Worm (Caenorhabditis elegans) whole organism, L4 larva: ENCODE results near the gene dif-1.

ENCODE experiments used
- F10B5.3 ChIP-seq: sonication (generic microtip); optimal IDR thresholded peaks from 2 replicates; lab custom pipeline; 2016; ENCODE audit warnings: mild to moderate bottlenecking, missing genetic modification characterization, missing compliant biosample characterization
- F26F4.8 ChIP-seq: fragments of 200-800 bp; sonication (Bioruptor generic); conservative IDR thresholded peaks from 2 replicates; pipeline ENCODE4 v1.3.6; 2022; ENCODE audit warnings: missing genetic modification characterization, missing compliant biosample characterization
- F37D6.2 ChIP-seq: sonication (generic microtip); optimal IDR thresholded peaks from 2 replicates; lab custom pipeline; 2016; ENCODE audit warnings: mild to moderate bottlenecking, missing genetic modification characterization, missing compliant biosample characterization
- R02D3.7 ChIP-seq: fragments of 150-350 bp; sonication (generic microtip); optimal IDR thresholded peaks from 3 replicates; lab custom pipeline; 2014; ENCODE audit warnings: missing biosample characterization, missing genetic modification characterization
- T20F7.1 ChIP-seq: fragments of 200-800 bp; sonication (Bioruptor generic); optimal IDR thresholded peaks from 2 replicates; lab custom pipeline; 2018; ENCODE audit warnings: mild to moderate bottlenecking, missing genetic modification characterization, missing compliant biosample characterization
- T26A8.4 ChIP-seq: fragments of 200-800 bp; sonication (Bioruptor generic); IDR thresholded peaks from 2 replicates; pipeline ENCODE4 v1.3.6; 2022; ENCODE audit warnings: missing genetic modification characterization, missing compliant biosample characterization
- Y75B8A.6 ChIP-seq: fragments of 200-800 bp; sonication (Bioruptor generic); IDR thresholded peaks from 2 replicates; pipeline ENCODE4 v1.3.6; 2022; ENCODE audit warnings: missing genetic modification reagents, missing genetic modification characterization, missing compliant biosample characterization
- ZK337.2 ChIP-seq: fragments of 200-800 bp; sonication (Bioruptor generic); IDR thresholded peaks from 2 replicates; pipeline ENCODE4 v1.3.6; 2022; ENCODE audit warnings: missing genetic modification reagents, missing genetic modification characterization, missing compliant biosample characterization
- ama-1 ChIP-seq: fragments of 150-350 bp; optimal IDR thresholded peaks from 2 replicates; lab custom pipeline; 2014; ENCODE audit warnings: inconsistent platforms, mixed read lengths
- ceh-20 ChIP-seq: fragments of 200-800 bp; sonication (Bioruptor generic); IDR thresholded peaks from 2 replicates; pipeline ENCODE4 v1.3.6; 2022; ENCODE audit warnings: missing genetic modification reagents, missing genetic modification characterization, missing compliant biosample characterization
- ctbp-1 ChIP-seq: fragments of 200-800 bp; sonication (Bioruptor generic); IDR thresholded peaks from 2 replicates; pipeline ENCODE4 v1.3.6; 2022; ENCODE audit warnings: missing genetic modification reagents, missing genetic modification characterization, missing compliant biosample characterization
- daf-16 ChIP-seq, 3 experiments: sonication (generic microtip); optimal IDR thresholded peaks; 2 replicates each; lab custom pipeline; 2016 to 2017; ENCODE audit warnings: missing genetic modification characterization in 3 of 3, missing genetic modification reagents in 3 of 3, mild to moderate bottlenecking in 2 of 3, missing compliant biosample characterization in 2 of 3, missing biosample characterization in 1 of 3, moderate library complexity in 1 of 3
- dmd-8 ChIP-seq: fragments of 200-800 bp; sonication (Bioruptor generic); IDR thresholded peaks from 2 replicates; pipeline ENCODE4 v1.3.6; 2022; ENCODE audit warnings: missing genetic modification characterization, missing compliant biosample characterization
- duxl-1 ChIP-seq: sonication (generic microtip); optimal IDR thresholded peaks from 2 replicates; lab custom pipeline; 2016; ENCODE audit warnings: mild to moderate bottlenecking, missing genetic modification characterization, moderate library complexity, missing compliant biosample characterization; ENCODE audit not compliant: poor library complexity
- dve-1 ChIP-seq: sonication (generic microtip); optimal IDR thresholded peaks from 2 replicates; lab custom pipeline; 2017; ENCODE audit warnings: antibody characterized with exemption, mild to moderate bottlenecking, missing genetic modification characterization, missing compliant biosample characterization; ENCODE audit not compliant: insufficient read depth
- egl-27 ChIP-seq: sonication (generic microtip); optimal IDR thresholded peaks from 3 replicates; lab custom pipeline; 2017; ENCODE audit warnings: missing biosample characterization, missing genetic modification reagents, missing genetic modification characterization
- fkh-10 ChIP-seq: fragments of 150-350 bp; optimal IDR thresholded peaks from 2 replicates; lab custom pipeline; 2014; ENCODE audit warnings: missing biosample characterization, missing genetic modification reagents, missing genetic modification characterization
- hif-1 ChIP-seq, 2 experiments: sonication (generic microtip); optimal IDR thresholded peaks; 2 replicates each; lab custom pipeline; 2016 to 2017; ENCODE audit warnings: missing compliant biosample characterization in 2 of 2, missing genetic modification characterization in 2 of 2, missing genetic modification reagents in 2 of 2, missing genotype in 2 of 2, mild to moderate bottlenecking in 1 of 2
- hlh-11 ChIP-seq: fragments of 200-800 bp; sonication (Bioruptor generic); optimal IDR thresholded peaks from 2 replicates; lab custom pipeline; 2018; ENCODE audit warnings: mild to moderate bottlenecking, missing genetic modification characterization, missing compliant biosample characterization
- hmg-1.1 ChIP-seq: fragments of 200-800 bp; sonication (Bioruptor generic); IDR thresholded peaks from 2 replicates; pipeline ENCODE4 v1.3.6; 2022; ENCODE audit warnings: missing genetic modification reagents, missing genetic modification characterization, missing compliant biosample characterization
- lim-7 ChIP-seq: fragments of 200-800 bp; sonication (Bioruptor generic); IDR thresholded peaks from 2 replicates; pipeline ENCODE4 v1.3.6; 2022; ENCODE audit warnings: missing genetic modification characterization, missing compliant biosample characterization
- lin-1 ChIP-seq: fragments of 200-800 bp; sonication (Bioruptor generic); IDR thresholded peaks from 2 replicates; pipeline ENCODE4 v1.3.6; 2022; ENCODE audit warnings: missing genetic modification reagents, missing genetic modification characterization, missing compliant biosample characterization
- lin-13 ChIP-seq: fragments of 150-350 bp; optimal IDR thresholded peaks from 2 replicates; lab custom pipeline; 2014; ENCODE audit warnings: missing biosample characterization, missing genetic modification reagents, missing genetic modification characterization
- lin-29 ChIP-seq: fragments of 200-800 bp; sonication (Bioruptor generic); IDR thresholded peaks from 2 replicates; pipeline ENCODE4 v1.3.6; 2022; ENCODE audit warnings: missing genetic modification reagents, missing genetic modification characterization, missing compliant biosample characterization
- lin-39 ChIP-seq: fragments of 150-350 bp; optimal IDR thresholded peaks from 2 replicates; lab custom pipeline; 2014; ENCODE audit warnings: missing biosample characterization, missing genetic modification reagents, missing genetic modification characterization
- lir-3 ChIP-seq: sonication (generic microtip); optimal IDR thresholded peaks from 2 replicates; lab custom pipeline; 2016; ENCODE audit warnings: mild to moderate bottlenecking, missing genetic modification characterization, missing compliant biosample characterization
- mep-1 ChIP-seq: fragments of 150-350 bp; sonication (generic microtip); optimal IDR thresholded peaks from 3 replicates; lab custom pipeline; 2014; ENCODE audit warnings: missing biosample characterization, missing genetic modification characterization
- mxl-3 ChIP-seq: fragments of 200-800 bp; sonication (Bioruptor generic); optimal IDR thresholded peaks from 2 replicates; lab custom pipeline; 2018; ENCODE audit warnings: mild to moderate bottlenecking, missing genetic modification characterization, missing compliant biosample characterization
- nhr-10 ChIP-seq: fragments of 150-350 bp; optimal IDR thresholded peaks from 2 replicates; lab custom pipeline; 2014; ENCODE audit warnings: missing biosample characterization, missing genetic modification characterization
- nhr-11 ChIP-seq: fragments of 150-350 bp; optimal IDR thresholded peaks from 2 replicates; lab custom pipeline; 2014; ENCODE audit warnings: missing biosample characterization, missing genetic modification characterization
- nhr-28 ChIP-seq: fragments of 150-350 bp; optimal IDR thresholded peaks from 2 replicates; lab custom pipeline; 2014; ENCODE audit warnings: missing biosample characterization, missing genetic modification characterization
- nhr-42 ChIP-seq: fragments of 200-800 bp; sonication (Bioruptor generic); IDR thresholded peaks from 2 replicates; pipeline ENCODE4 v1.3.6; 2022; ENCODE audit warnings: missing genetic modification characterization, missing compliant biosample characterization
- nhr-48 ChIP-seq: sonication (generic microtip); optimal IDR thresholded peaks from 2 replicates; lab custom pipeline; 2016; ENCODE audit warnings: mild to moderate bottlenecking, missing genetic modification characterization, missing compliant biosample characterization
- nhr-77 ChIP-seq: fragments of 150-350 bp; optimal IDR thresholded peaks from 2 replicates; lab custom pipeline; 2014; ENCODE audit warnings: missing biosample characterization, missing genetic modification characterization
- pha-4 ChIP-seq, 2 experiments: fragments of 150-350 bp in 1 of 2; fragments of 200-800 bp in 1 of 2; sonication (Bioruptor generic) in 1 of 2; IDR thresholded peaks in 1 of 2; optimal IDR thresholded peaks in 1 of 2; 2 replicates each; pipeline versions ENCODE4 v1.3.6 to Lab custom; 2014 to 2022; ENCODE audit warnings: missing genetic modification characterization in 2 of 2, missing genetic modification reagents in 2 of 2, missing biosample characterization in 1 of 2, missing compliant biosample characterization in 1 of 2
- php-3 ChIP-seq: fragments of 200-800 bp; sonication (Bioruptor generic); IDR thresholded peaks from 2 replicates; pipeline ENCODE4 v1.3.6; 2022; ENCODE audit warnings: missing genetic modification reagents, missing genetic modification characterization, missing compliant biosample characterization
- pqm-1 ChIP-seq: sonication (generic microtip); optimal IDR thresholded peaks from 2 replicates; lab custom pipeline; 2017; ENCODE audit warnings: missing biosample characterization, missing genetic modification characterization
- saeg-2 ChIP-seq: fragments of 200-800 bp; sonication (Bioruptor generic); IDR thresholded peaks from 2 replicates; pipeline ENCODE4 v1.3.6; 2022; ENCODE audit warnings: missing genetic modification reagents, missing genetic modification characterization, missing compliant biosample characterization
- sdz-12 ChIP-seq: fragments of 200-800 bp; sonication (Bioruptor generic); optimal IDR thresholded peaks from 2 replicates; lab custom pipeline; 2018; ENCODE audit warnings: mild to moderate bottlenecking, missing genetic modification characterization, missing compliant biosample characterization
- set-16 ChIP-seq: fragments of 200-800 bp; sonication (Bioruptor generic); IDR thresholded peaks from 2 replicates; pipeline ENCODE4 v1.3.6; 2022; ENCODE audit warnings: missing genetic modification reagents, missing genetic modification characterization, missing compliant biosample characterization
- skn-1 ChIP-seq: fragments of 150-350 bp; optimal IDR thresholded peaks from 2 replicates; lab custom pipeline; 2014; ENCODE audit warnings: missing biosample characterization, missing genetic modification characterization
- spr-1 ChIP-seq: sonication (generic microtip); optimal IDR thresholded peaks from 2 replicates; lab custom pipeline; 2016; ENCODE audit warnings: mild to moderate bottlenecking, missing genetic modification characterization, missing compliant biosample characterization
- tra-1 ChIP-seq: fragments of 200-800 bp; sonication (Bioruptor generic); IDR thresholded peaks from 2 replicates; pipeline ENCODE4 v1.3.6; 2022; ENCODE audit warnings: missing genetic modification reagents, missing genetic modification characterization, missing compliant biosample characterization
- vab-7 ChIP-seq: fragments of 200-800 bp; sonication (Bioruptor generic); IDR thresholded peaks from 2 replicates; pipeline ENCODE4 v1.3.6; 2022; ENCODE audit warnings: missing genetic modification reagents, missing genetic modification characterization, missing compliant biosample characterization
- zfp-2 ChIP-seq: sonication (generic microtip); optimal IDR thresholded peaks from 2 replicates; lab custom pipeline; 2016; ENCODE audit warnings: mild to moderate bottlenecking, missing genetic modification characterization, missing compliant biosample characterization
- zfp-3 ChIP-seq: fragments of 200-800 bp; sonication (Bioruptor generic); conservative IDR thresholded peaks from 2 replicates; pipeline ENCODE4 v1.3.6; 2022; ENCODE audit warnings: missing genetic modification reagents, missing genetic modification characterization, missing compliant biosample characterization
- ztf-11 ChIP-seq: fragments of 150-350 bp; optimal IDR thresholded peaks from 2 replicates; lab custom pipeline; 2014; ENCODE audit warnings: missing biosample characterization, missing genetic modification characterization
- ztf-7 ChIP-seq: fragments of 150-350 bp; optimal IDR thresholded peaks from 2 replicates; lab custom pipeline; 2014; ENCODE audit warnings: missing biosample characterization, missing genetic modification characterization

dif-1 gene

ce11 chrIV:7507841-7508509 is 44.8 kb downstream of the dif-1 start, which contains the start of the genes vdac-1 and R05G6.5 (continued):
- TF ChIP-seq saeg-2 (GFP tag; lab: Robert Waterston, UW) (0 out of 2 replicates have a peak, but pooled peaks have one; percentile 45), zfp-3 (GFP tag; lab: Robert Waterston, UW) (peak; percentile 69), daf-16 (GFP tag; optimal IDR thresholded peaks at IDR 0.05; lab: Kevin White, UChicago) (peak in 1 of 2 experiments; percentile 2), daf-16 (tag; optimal IDR thresholded peaks at IDR 0.05; lab: Kevin White, UChicago) (peak; percentile 73), ceh-20 (GFP tag; lab: Robert Waterston, UW) (peak; percentile 84), spr-1 (peak; percentile 16), Y75B8A.6 (GFP tag; lab: Robert Waterston, UW) (0 out of 2 replicates have a peak, but pooled peaks have one; percentile 18), hmg-1.1 (peak; percentile 71), ztf-11 (tag; lab: Kevin White, UChicago) (no peak), ZK337.2 (GFP tag; lab: Robert Waterston, UW) (no peak), pha-4 (GFP tag; IDR thresholded peaks at IDR 0.05; lab: Robert Waterston, UW) (peak; percentile 77), pha-4 (tag; optimal IDR thresholded peaks at IDR 0.05; lab: Kevin White, UChicago) (peak; percentile 38), hlh-11 (peak; percentile 95), T26A8.4 (GFP tag; lab: Robert Waterston, UW) (peak; percentile 59), ctbp-1 (GFP tag; lab: Robert Waterston, UW) (peak; percentile 63; the same call in 1 of the 2 replicates), mep-1 (peak; percentile 91), nhr-48 (peak; percentile 11), nhr-42 (peak; percentile 71; the same call in 1 of the 2 replicates), nhr-10 (tag; lab: Kevin White, UChicago) (peak; percentile 50), nhr-11 (tag; lab: Kevin White, UChicago) (peak; percentile 75), T20F7.1 (GFP tag; lab: Kevin White, UChicago) (peak; percentile 88), F26F4.8 (GFP tag; lab: Robert Waterston, UW) (no peak), fkh-10 (GFP tag; lab: Kevin White, UChicago) (peak; percentile 39), F10B5.3 (tag; lab: Kevin White, UChicago) (no peak), php-3 (peak; percentile 74; the same call in 1 of the 2 replicates), hif-1 (tag; optimal IDR thresholded peaks at IDR 0.05; lab: Kevin White, UChicago) (peak; percentile 3 to 63), nhr-28 (tag; lab: Kevin White, UChicago) (peak; percentile 93), set-16 (GFP tag; lab: Robert Waterston, UW) (no peak), nhr-77 (peak; percentile 90), pqm-1 (tag; lab: Kevin White, UChicago) (peak; percentile 83), egl-27 (no peak), skn-1 (tag; lab: Kevin White, UChicago) (no peak), ztf-7 (peak; percentile 22), R02D3.7 (no peak), mxl-3 (GFP tag; lab: Kevin White, UChicago) (peak; percentile 99), dve-1 (tag; lab: Kevin White, UChicago) (peak; percentile 90), tra-1 (0 out of 2 replicates have a peak, but pooled peaks have one; percentile 49), lim-7 (GFP tag; lab: Robert Waterston, UW) (peak; percentile 13; the same call in 1 of the 2 replicates), lir-3 (tag; lab: Kevin White, UChicago) (no peak), vab-7 (GFP tag; lab: Robert Waterston, UW) (peak; percentile 57), dmd-8 (peak; percentile 73; the same call in 1 of the 2 replicates), sdz-12 (GFP tag; lab: Kevin White, UChicago) (no peak), ama-1 (lab: Kevin White, UChicago) (peak; percentile 24), lin-1 (GFP tag; lab: Robert Waterston, UW) (peak; percentile 65; the same call in 1 of the 2 replicates), lin-29 (GFP tag; lab: Robert Waterston, UW) (0 out of 2 replicates have a peak, but pooled peaks have one; percentile 22), duxl-1 (peak; percentile 16), lin-39 (no peak), F37D6.2 (peak; percentile 13), zfp-2 (no peak), lin-13 (GFP tag; lab: Kevin White, UChicago) (peak; percentile 72)
